Worm (Caenorhabditis elegans): ENCODE measurements around the gene nape-2.
A peak's percentile ranks its signal among the peaks of the same experiment; 100 is the strongest.

nape-2 gene

DNA sequence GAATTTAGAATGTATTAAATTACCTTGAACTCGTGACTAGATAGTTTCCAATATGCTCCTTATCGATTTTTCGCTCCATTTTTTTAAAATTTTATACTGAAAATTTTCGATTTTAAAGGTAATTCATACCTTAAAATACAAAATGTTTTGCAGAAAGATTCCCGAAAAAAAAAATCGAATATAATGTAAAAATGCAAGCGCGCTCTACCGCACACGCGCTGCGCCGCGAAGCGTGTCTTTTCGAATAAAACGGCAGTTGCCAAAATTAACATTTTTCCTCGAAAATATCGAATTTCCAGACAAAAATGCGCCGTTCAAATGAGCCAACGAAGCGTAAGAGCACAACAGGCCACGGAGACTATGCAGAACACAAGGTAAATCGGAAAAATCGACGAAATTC, 44.1 kb downstream of the nape-2 start, which contains the start of the genes taf-6.2 and Y37E11AL.3 (continued):
- TF ChIP-seq lin-13 (GFP tag; optimal IDR thresholded peaks at IDR 0.05) (no peak), nhr-84 (tag; optimal IDR thresholded peaks at IDR 0.05) (no peak), dsc-1 (tag; optimal IDR thresholded peaks at IDR 0.05) (peak; percentile 62), efl-1 (optimal IDR thresholded peaks at IDR 0.05) (peak; percentile 88 to 93), efl-1 (GFP tag; optimal IDR thresholded peaks at IDR 0.05 in 1 of 2) (peak; percentile 93 to 99), ceh-8 (GFP tag; optimal IDR thresholded peaks at IDR 0.05) (no peak), pag-3 (tag; optimal IDR thresholded peaks at IDR 0.05; ENCODE audit: borderline replicate concordance, insufficient read depth) (no peak), ets-5 (GFP tag; IDR thresholded peaks at IDR 0.05) (no peak), hlh-17 (GFP tag; optimal IDR thresholded peaks at IDR 0.05; ENCODE audit: borderline replicate concordance) (no peak), aly-2 (tag; optimal IDR thresholded peaks at IDR 0.05) (no peak), fos-1 (tag; optimal IDR thresholded peaks at IDR 0.05) (no peak), nhr-90 (tag; optimal IDR thresholded peaks at IDR 0.05; ENCODE audit: poor library complexity) (peak; percentile 41), nhr-85 (tag) (peak; percentile 43), rnt-1 (tag; optimal IDR thresholded peaks at IDR 0.05) (no peak), zip-4 (GFP tag; optimal IDR thresholded peaks at IDR 0.05) (no peak), nhr-47 (tag; optimal IDR thresholded peaks at IDR 0.05) (peak; percentile 75), zag-1 (tag; optimal IDR thresholded peaks at IDR 0.05) (no peak), snu-23 (GFP tag; optimal IDR thresholded peaks at IDR 0.05) (peak; percentile 77), egl-27 (tag; optimal IDR thresholded peaks at IDR 0.05) (no peak), nhr-71 (tag; optimal IDR thresholded peaks at IDR 0.05) (no peak), jun-1 (tag; optimal IDR thresholded peaks at IDR 0.05) (no peak), ceh-63 (GFP tag; optimal IDR thresholded peaks at IDR 0.05) (no peak), sptf-1 (tag; optimal IDR thresholded peaks at IDR 0.05) (no peak), unc-86 (tag; optimal IDR thresholded peaks at IDR 0.05) (no peak), nhr-20 (tag; optimal IDR thresholded peaks at IDR 0.05) (no peak), nhr-11 (tag; optimal IDR thresholded peaks at IDR 0.05) (no peak), swsn-7 (tag; optimal IDR thresholded peaks at IDR 0.05) (peak; percentile 49), unc-130 (tag; optimal IDR thresholded peaks at IDR 0.05) (peak; percentile 61), alr-1 (tag; optimal IDR thresholded peaks at IDR 0.05; ENCODE audit: borderline replicate concordance) (no peak), nhr-237 (tag; optimal IDR thresholded peaks at IDR 0.05) (no peak), snpc-4 (tag; optimal IDR thresholded peaks at IDR 0.05) (no peak), blmp-1 (tag; optimal IDR thresholded peaks at IDR 0.05) (peak; percentile 57), nhr-77 (tag; optimal IDR thresholded peaks at IDR 0.05) (no peak), unc-30 (tag; optimal IDR thresholded peaks at IDR 0.05) (no peak), mdl-1 (tag; optimal IDR thresholded peaks at IDR 0.05) (peak in 1 of 2 experiments; percentile 28), sup-37 (GFP tag; optimal IDR thresholded peaks at IDR 0.05) (no peak), dpl-1 (GFP tag; optimal IDR thresholded peaks at IDR 0.05) (peak; percentile 85 to 92 (median 91)), fkh-10 (GFP tag; optimal IDR thresholded peaks at IDR 0.05) (no peak), sox-4 (tag; optimal IDR thresholded peaks at IDR 0.05) (no peak), ces-1 (GFP tag; optimal IDR thresholded peaks at IDR 0.05) (no peak), nhr-28 (tag; optimal IDR thresholded peaks at IDR 0.05) (no peak), ceh-90 (tag; optimal IDR thresholded peaks at IDR 0.05) (no peak), unc-98 (GFP tag; IDR thresholded peaks at IDR 0.05) (no peak), C04F5.9 (tag; optimal IDR thresholded peaks at IDR 0.05) (peak; percentile 19), mef-2 (tag; optimal IDR thresholded peaks at IDR 0.05) (no peak), grh-1 (GFP tag; IDR thresholded peaks at IDR 0.05) (no peak)

Data from whole organism, L1 larva.